Worm (Caenorhabditis elegans) whole organism, L1 larva: Measurements from ENCODE around the gene C31H2.4.

Experiments used
- efl-1 ChIP-seq, 4 experiments: fragments of 150-350 bp; optimal IDR thresholded peaks in 3 of 4; peaks in 1 of 4; 1 replicate in 1 of 4; 2 replicates in 3 of 4; lab custom pipeline; 2014; ENCODE audit warnings: missing biosample characterization in 2 of 4, missing genetic modification characterization in 2 of 4, missing genetic modification reagents in 2 of 4
- nhr-20 ChIP-seq: sonication (generic microtip); optimal IDR thresholded peaks from 2 replicates; lab custom pipeline; 2016; ENCODE audit warnings: mild to moderate bottlenecking, missing genetic modification characterization, missing compliant biosample characterization
- snpc-4 ChIP-seq: fragments of 150-350 bp; optimal IDR thresholded peaks from 2 replicates; lab custom pipeline; 2014; ENCODE audit warnings: missing biosample characterization, missing genetic modification characterization

- TF ChIP-seq efl-1 (optimal IDR thresholded peaks at IDR 0.05; lab: Kevin White, UChicago) (no peak), efl-1 (GFP tag; optimal IDR thresholded peaks at IDR 0.05 in 1 of 2; lab: Kevin White, UChicago) (no peak), nhr-20 (tag; lab: Kevin White, UChicago) (no peak), snpc-4 (no peak)
These were observed 11.5 kb downstream of the C31H2.4 start, which contains the start of gene C31H2.14 for ce11 chrX:5147918-5148317.
